Fruit fly (Drosophila melanogaster): ENCODE data around the gene CG13692.
A peak's percentile ranks its signal among the peaks of the same experiment; 100 is the strongest.

The CG13692 gene

dm6 chr2L:403627-404575 is 17.7 kb upstream of the CG13692 start, which contains the start of gene Polr1B (continued):
- peak; percentile 57; the same call in 1 of the 2 replicates for TF ChIP-seq inv (GFP tag; IDR thresholded peaks at IDR 0.05; ENCODE audit: partially characterized antibody)
- TF ChIP-seq CG7928 (GFP tag; optimal IDR thresholded peaks at IDR 0.05): no peak
- no peak for TF ChIP-seq sima (GFP tag; optimal IDR thresholded peaks at IDR 0.05)
- TF ChIP-seq z (GFP tag; IDR thresholded peaks at IDR 0.05): no peak
- 0 out of 2 replicates have a peak, but pooled peaks have one; percentile 46 for TF ChIP-seq hbn (GFP tag; IDR thresholded peaks at IDR 0.05; ENCODE audit: partially characterized antibody)
- TF ChIP-seq CG30020 (tag; optimal IDR thresholded peaks at IDR 0.05): no peak
- no peak for TF ChIP-seq tio (GFP tag; optimal IDR thresholded peaks at IDR 0.05)
- no peak for TF ChIP-seq CG13624 (GFP tag; optimal IDR thresholded peaks at IDR 0.05)
- TF ChIP-seq Dp (GFP tag; optimal IDR thresholded peaks at IDR 0.05): peak; percentile 94
- TF ChIP-seq C15 (GFP tag; IDR thresholded peaks at IDR 0.05): no peak
- TF ChIP-seq CG14860 (GFP tag; IDR thresholded peaks at IDR 0.05; ENCODE audit: partially characterized antibody): no peak
- no peak for TF ChIP-seq CG11695 (GFP tag; IDR thresholded peaks at IDR 0.05)
- TF ChIP-seq CG34376 (GFP tag; optimal IDR thresholded peaks at IDR 0.05): peak; percentile 11
- TF ChIP-seq Myb (GFP tag; optimal IDR thresholded peaks at IDR 0.05): peak; percentile 33
- peak; percentile 27 for TF ChIP-seq stwl (tag; optimal IDR thresholded peaks at IDR 0.05)
- no peak for TF ChIP-seq slp2 (GFP tag; optimal IDR thresholded peaks at IDR 0.05)
- no peak for TF ChIP-seq az2 (GFP tag; optimal IDR thresholded peaks at IDR 0.05)
- no peak for TF ChIP-seq gcm (GFP tag; optimal IDR thresholded peaks at IDR 0.05)
- TF ChIP-seq pb (GFP tag; optimal IDR thresholded peaks at IDR 0.05): no peak
- TF ChIP-seq CG13123 (GFP tag; optimal IDR thresholded peaks at IDR 0.05): no peak
- TF ChIP-seq CG1792 (GFP tag; optimal IDR thresholded peaks at IDR 0.05): no peak
- TF ChIP-seq lbe (GFP tag; optimal IDR thresholded peaks at IDR 0.05): no peak
- TF ChIP-seq CG10565 (GFP tag; optimal IDR thresholded peaks at IDR 0.05): no peak
- no peak for TF ChIP-seq CG14667 (GFP tag; IDR thresholded peaks at IDR 0.05)
- no peak for TF ChIP-seq BtbVII (GFP tag; optimal IDR thresholded peaks at IDR 0.05)
- TF ChIP-seq knrl (GFP tag; IDR thresholded peaks at IDR 0.05; ENCODE audit: partially characterized antibody): peak; percentile 78
- TF ChIP-seq Max (GFP tag; optimal IDR thresholded peaks at IDR 0.05): peak; percentile 80
- TF ChIP-seq Eip74EF (GFP tag; optimal IDR thresholded peaks at IDR 0.05): no peak
- peak; percentile 86 for TF ChIP-seq dm (GFP tag; optimal IDR thresholded peaks at IDR 0.05)
- no peak for TF ChIP-seq sc (optimal IDR thresholded peaks at IDR 0.05)
- no peak for TF ChIP-seq sc (GFP tag; optimal IDR thresholded peaks at IDR 0.05)
- TF ChIP-seq CG14050 (GFP tag; IDR thresholded peaks at IDR 0.05): no peak
- TF ChIP-seq run (tag; optimal IDR thresholded peaks at IDR 0.05): no peak
- no peak for TF ChIP-seq CG17912 (GFP tag; optimal IDR thresholded peaks at IDR 0.05)
- TF ChIP-seq NK7.1 (GFP tag; optimal IDR thresholded peaks at IDR 0.05): no peak
- no peak for TF ChIP-seq CG6272 (GFP tag; IDR thresholded peaks at IDR 0.05)
- no peak for TF ChIP-seq CG16815 (GFP tag; optimal IDR thresholded peaks at IDR 0.05)
- no peak for TF ChIP-seq CG9437 (GFP tag; optimal IDR thresholded peaks at IDR 0.05)
- TF ChIP-seq CG4820 (GFP tag; optimal IDR thresholded peaks at IDR 0.05): no peak
- no peak for TF ChIP-seq zen (tag; optimal IDR thresholded peaks at IDR 0.05)
- no peak for TF ChIP-seq CG8478 (optimal IDR thresholded peaks at IDR 0.05)
- TF ChIP-seq CG1602 (GFP tag; optimal IDR thresholded peaks at IDR 0.05): no peak
- TF ChIP-seq Gsc (GFP tag; IDR thresholded peaks at IDR 0.05): no peak
- TF ChIP-seq btn (GFP tag; optimal IDR thresholded peaks at IDR 0.05): no peak
- TF ChIP-seq fd3F (GFP tag; optimal IDR thresholded peaks at IDR 0.05): no peak
- TF ChIP-seq klu (GFP tag; IDR thresholded peaks at IDR 0.05): no peak
- no peak for TF ChIP-seq Ets65A (GFP tag)
- TF ChIP-seq CG11504 (tag; optimal IDR thresholded peaks at IDR 0.05): no peak
- TF ChIP-seq CG2889 (GFP tag; IDR thresholded peaks at IDR 0.05): no peak
- TF ChIP-seq CG10431 (GFP tag; optimal IDR thresholded peaks at IDR 0.05): no peak

All from whole organism, embryonic.